Worm (Caenorhabditis elegans) whole organism, L1 larva: ENCODE results near the gene math-14.

ENCODE experiments used
- C04F5.9 ChIP-seq: sonication (generic microtip); optimal IDR thresholded peaks from 2 replicates; lab custom pipeline; 2016; ENCODE audit warnings: missing genetic modification characterization, missing compliant biosample characterization
- Y116A8C.19 ChIP-seq: sonication (generic microtip); optimal IDR thresholded peaks from 2 replicates; lab custom pipeline; 2016; ENCODE audit warnings: missing compliant biosample characterization, missing genetic modification characterization, borderline replicate concordance
- blmp-1 ChIP-seq: fragments of 150-350 bp; optimal IDR thresholded peaks from 2 replicates; lab custom pipeline; 2014; ENCODE audit warnings: missing biosample characterization, missing genetic modification characterization
- ceh-63 ChIP-seq: fragments of 200-800 bp; sonication (Bioruptor generic); optimal IDR thresholded peaks from 2 replicates; lab custom pipeline; 2018; ENCODE audit warnings: mild to moderate bottlenecking, missing genetic modification characterization, missing compliant biosample characterization
- ceh-82 ChIP-seq, 3 experiments: fragments of 150-350 bp in 1 of 3; sonication (generic microtip) in 2 of 3; optimal IDR thresholded peaks; 2 replicates each; lab custom pipeline; 2014 to 2017; ENCODE audit warnings: missing biosample characterization in 3 of 3, missing genetic modification characterization in 3 of 3
- ces-1 ChIP-seq: fragments of 150-350 bp; optimal IDR thresholded peaks from 2 replicates; lab custom pipeline; 2014; ENCODE audit warnings: missing biosample characterization, missing genetic modification reagents, missing genetic modification characterization
- efl-3 ChIP-seq: fragments of 200-800 bp; sonication (Bioruptor generic); optimal IDR thresholded peaks from 2 replicates; lab custom pipeline; 2018; ENCODE audit warnings: mild to moderate bottlenecking, missing genetic modification characterization, missing compliant biosample characterization
- egl-27 ChIP-seq, 2 experiments: fragments of 150-350 bp in 1 of 2; sonication (generic microtip); optimal IDR thresholded peaks; 3 replicates each; lab custom pipeline; 2017 to 2018; ENCODE audit warnings: missing biosample characterization in 2 of 2, missing genetic modification characterization in 2 of 2, missing genetic modification reagents in 2 of 2
- elt-2 ChIP-seq: sonication (generic microtip); optimal IDR thresholded peaks from 2 replicates; lab custom pipeline; 2016; ENCODE audit warnings: missing genetic modification characterization, mild to moderate bottlenecking, inconsistent platforms, missing compliant biosample characterization, missing genetic modification reagents
- elt-3 ChIP-seq, 6 experiments: fragments of 150-350 bp in 1 of 6; sonication (generic microtip); optimal IDR thresholded peaks; 2 replicates each; lab custom pipeline; 2017 to 2018; ENCODE audit warnings: missing biosample characterization in 6 of 6, missing genetic modification characterization in 6 of 6, inconsistent platforms in 1 of 6
- fkh-10 ChIP-seq: sonication (generic microtip); optimal IDR thresholded peaks from 2 replicates; lab custom pipeline; 2017; ENCODE audit warnings: missing biosample characterization, missing genetic modification reagents, missing genetic modification characterization
- fkh-4 ChIP-seq: sonication (generic microtip); optimal IDR thresholded peaks from 2 replicates; lab custom pipeline; 2016; ENCODE audit warnings: missing compliant biosample characterization, missing genetic modification characterization, borderline replicate concordance
- fos-1 ChIP-seq: fragments of 150-350 bp; optimal IDR thresholded peaks from 2 replicates; lab custom pipeline; 2014; ENCODE audit warnings: missing biosample characterization, missing genetic modification characterization
- hpl-2 ChIP-seq: fragments of 150-350 bp; optimal IDR thresholded peaks from 2 replicates; lab custom pipeline; 2014; ENCODE audit warnings: missing biosample characterization, missing genetic modification reagents, missing genetic modification characterization
- lin-13 ChIP-seq: fragments of 150-350 bp; optimal IDR thresholded peaks from 2 replicates; lab custom pipeline; 2014; ENCODE audit warnings: missing biosample characterization, missing genetic modification reagents, missing genetic modification characterization
- lin-35 ChIP-seq, 2 experiments: fragments of 150-350 bp; optimal IDR thresholded peaks; 2 replicates each; lab custom pipeline; 2014; ENCODE audit warnings: missing biosample characterization in 2 of 2, missing genetic modification characterization in 2 of 2, missing genetic modification reagents in 2 of 2
- lin-39 ChIP-seq: fragments of 150-350 bp; optimal IDR thresholded peaks from 2 replicates; lab custom pipeline; 2014; ENCODE audit warnings: missing biosample characterization, missing genetic modification reagents, missing genetic modification characterization
- lir-3 ChIP-seq: sonication (generic microtip); optimal IDR thresholded peaks from 2 replicates; lab custom pipeline; 2016; ENCODE audit warnings: mild to moderate bottlenecking, missing genetic modification characterization, moderate library complexity, missing compliant biosample characterization; ENCODE audit not compliant: poor library complexity
- mab-9 ChIP-seq: fragments of 200-800 bp; sonication (Bioruptor generic); IDR thresholded peaks from 2 replicates; pipeline ENCODE4 v1.3.6; 2022; ENCODE audit warnings: missing genetic modification reagents, missing genetic modification characterization, missing compliant biosample characterization
- mep-1 ChIP-seq: fragments of 150-350 bp; optimal IDR thresholded peaks from 2 replicates; lab custom pipeline; 2014; ENCODE audit warnings: missing biosample characterization, missing genetic modification characterization
- nhr-19 ChIP-seq: fragments of 200-800 bp; sonication (Bioruptor generic); conservative IDR thresholded peaks from 2 replicates; pipeline ENCODE4 v1.3.6; 2022; ENCODE audit warnings: missing genetic modification characterization, missing compliant biosample characterization
- nhr-28 ChIP-seq: fragments of 150-350 bp; optimal IDR thresholded peaks from 2 replicates; lab custom pipeline; 2014; ENCODE audit warnings: missing biosample characterization, missing genetic modification characterization
- nhr-71 ChIP-seq: sonication (generic microtip); optimal IDR thresholded peaks from 2 replicates; lab custom pipeline; 2016; ENCODE audit warnings: mild to moderate bottlenecking, missing genetic modification characterization, moderate library complexity, missing compliant biosample characterization
- nhr-77 ChIP-seq: fragments of 150-350 bp; optimal IDR thresholded peaks from 2 replicates; lab custom pipeline; 2014; ENCODE audit warnings: missing biosample characterization, missing genetic modification characterization
- nhr-90 ChIP-seq: sonication (generic microtip); optimal IDR thresholded peaks from 2 replicates; lab custom pipeline; 2016; ENCODE audit warnings: mild to moderate bottlenecking, missing genetic modification characterization, missing compliant biosample characterization; ENCODE audit not compliant: poor library complexity
- snu-23 ChIP-seq: sonication (generic microtip); optimal IDR thresholded peaks from 2 replicates; lab custom pipeline; 2016; ENCODE audit warnings: missing genetic modification characterization, missing compliant biosample characterization
- sup-37 ChIP-seq: fragments of 200-800 bp; sonication (Bioruptor generic); optimal IDR thresholded peaks from 2 replicates; lab custom pipeline; 2018; ENCODE audit warnings: mild to moderate bottlenecking, missing genetic modification characterization, missing compliant biosample characterization
- swsn-7 ChIP-seq: sonication (generic microtip); optimal IDR thresholded peaks from 2 replicates; lab custom pipeline; 2016; ENCODE audit warnings: missing genetic modification characterization, missing compliant biosample characterization
- tbx-2 ChIP-seq: sonication (generic microtip); optimal IDR thresholded peaks from 2 replicates; lab custom pipeline; 2016; ENCODE audit warnings: missing genetic modification characterization, missing compliant biosample characterization
- tlp-1 ChIP-seq: fragments of 150-350 bp; optimal IDR thresholded peaks from 2 replicates; lab custom pipeline; 2014; ENCODE audit warnings: missing biosample characterization, missing genetic modification characterization
- unc-130 ChIP-seq: fragments of 150-350 bp; optimal IDR thresholded peaks from 2 replicates; lab custom pipeline; 2017; ENCODE audit warnings: missing biosample characterization, missing genetic modification characterization, inconsistent platforms
- unc-30 ChIP-seq: sonication (generic microtip); optimal IDR thresholded peaks from 2 replicates; lab custom pipeline; 2017; ENCODE audit warnings: missing biosample characterization, missing genetic modification characterization
- unc-86 ChIP-seq: sonication (generic microtip); optimal IDR thresholded peaks from 2 replicates; lab custom pipeline; 2016; ENCODE audit warnings: missing genetic modification characterization, missing compliant biosample characterization
- unc-98 ChIP-seq: fragments of 200-800 bp; sonication (Bioruptor generic); IDR thresholded peaks from 2 replicates; pipeline ENCODE4 v1.3.6; 2022; ENCODE audit warnings: missing genetic modification characterization, missing compliant biosample characterization
- vab-15 ChIP-seq: sonication (generic microtip); optimal IDR thresholded peaks from 2 replicates; lab custom pipeline; 2017; ENCODE audit warnings: missing genotype, mild to moderate bottlenecking, missing genetic modification characterization, missing compliant biosample characterization
- zip-4 ChIP-seq: fragments of 200-800 bp; sonication (Bioruptor generic); optimal IDR thresholded peaks from 2 replicates; lab custom pipeline; 2018; ENCODE audit warnings: mild to moderate bottlenecking, missing genetic modification characterization, moderate library complexity, missing compliant biosample characterization

Gene math-14

DNA sequence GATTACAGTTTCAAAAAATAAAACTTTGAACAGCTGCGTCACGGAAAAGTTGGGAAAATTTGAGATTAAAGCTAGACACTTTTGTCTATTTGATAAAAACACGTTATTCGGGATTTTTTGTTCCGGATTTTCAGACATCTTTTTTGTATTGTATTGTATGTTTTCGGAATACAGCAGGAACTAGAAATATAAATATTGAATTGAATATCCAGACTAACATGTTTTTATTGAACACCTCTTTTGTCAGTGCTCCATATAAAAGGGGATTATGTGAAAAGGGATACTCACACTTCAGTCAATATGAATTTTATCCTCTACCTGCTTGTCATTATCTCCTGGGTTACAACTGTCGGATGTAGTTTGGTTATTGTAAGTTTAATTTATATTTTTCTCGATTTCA is 24.7 kb downstream of the math-14 start, which contains the start of gene C16C4.1:
Gene C16C4.1, plus strand, starts transcription at position 301 of the 400 bp plus-strand sequence.
- TF ChIP-seq elt-3 (tag; optimal IDR thresholded peaks at IDR 0.05; lab: Kevin White, UChicago) = no peak
- TF ChIP-seq sup-37 (GFP tag; lab: Kevin White, UChicago) = no peak
- TF ChIP-seq efl-3 (GFP tag; lab: Kevin White, UChicago) = no peak
- no peak for TF ChIP-seq nhr-19 (GFP tag; lab: Robert Waterston, UW)
- TF ChIP-seq lin-13 = no peak
- TF ChIP-seq C04F5.9 (tag; lab: Kevin White, UChicago) = no peak
- TF ChIP-seq nhr-90 (tag; lab: Kevin White, UChicago) = no peak
- TF ChIP-seq fkh-4 = no peak
- TF ChIP-seq nhr-71 (tag; lab: Kevin White, UChicago) = no peak
- TF ChIP-seq blmp-1 (tag; lab: Kevin White, UChicago) = no peak
- TF ChIP-seq unc-86 (tag; lab: Kevin White, UChicago) = no peak
- no peak for TF ChIP-seq lin-39 (tag; lab: Kevin White, UChicago)
- no peak for TF ChIP-seq ces-1 (GFP tag; lab: Kevin White, UChicago)
- TF ChIP-seq elt-2 (tag; lab: Kevin White, UChicago) = no peak

ce11 chrII:1895278-1895677 is 26.1 kb downstream of the math-14 start, which contains the start of gene C46F9.5:
Gene C46F9.5, plus strand, starts transcription at chrII:1895578.
- TF ChIP-seq nhr-77 (tag; lab: Kevin White, UChicago) (no peak), fos-1 (tag; lab: Kevin White, UChicago) (no peak), ceh-63 (no peak), ceh-82 (tag; optimal IDR thresholded peaks at IDR 0.05; lab: Kevin White, UChicago) (no peak), zip-4 (GFP tag; lab: Kevin White, UChicago) (no peak), unc-98 (GFP tag; lab: Robert Waterston, UW) (no peak), ces-1 (GFP tag; lab: Kevin White, UChicago) (no peak), lin-35 (GFP tag; optimal IDR thresholded peaks at IDR 0.05; lab: Kevin White, UChicago) (no peak), lir-3 (tag; lab: Kevin White, UChicago) (no peak), mab-9 (GFP tag; lab: Robert Waterston, UW) (no peak), nhr-28 (tag; lab: Kevin White, UChicago) (no peak), fkh-10 (GFP tag; lab: Kevin White, UChicago) (no peak), mep-1 (tag; lab: Kevin White, UChicago) (no peak), tbx-2 (tag; lab: Kevin White, UChicago) (no peak), elt-2 (tag; lab: Kevin White, UChicago) (no peak), hpl-2 (GFP tag; lab: Kevin White, UChicago) (no peak), tlp-1 (tag; lab: Kevin White, UChicago) (no peak), unc-130 (tag; lab: Kevin White, UChicago) (no peak), unc-30 (tag; lab: Kevin White, UChicago) (no peak), Y116A8C.19 (tag; lab: Kevin White, UChicago) (no peak)
- TF ChIP-seq, all 84 proteins: peak for 0

DNA sequence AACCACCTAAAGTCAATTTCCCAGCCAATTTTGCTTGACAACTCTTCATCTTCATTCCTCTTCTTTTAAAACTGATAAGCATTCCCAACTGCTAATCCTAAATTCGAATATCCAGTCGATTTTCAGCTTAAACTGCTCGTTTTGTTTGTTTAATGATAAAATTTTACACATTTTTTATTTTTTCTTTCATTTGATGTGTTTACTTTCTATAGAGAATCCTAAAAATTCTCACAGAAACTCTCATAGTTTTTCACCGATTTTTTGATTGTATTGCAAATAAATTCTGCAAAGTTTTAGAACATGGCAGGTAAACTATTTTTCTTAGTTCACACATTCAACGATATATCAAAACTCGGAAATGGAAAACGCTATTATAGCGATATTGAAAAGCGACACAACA is 26.5 kb downstream of the math-14 start, which contains the start of gene math-25:
Gene math-25, plus strand, starts transcription at position 301 of the 400 bp plus-strand sequence.
- TF ChIP-seq snu-23 (GFP tag; lab: Kevin White, UChicago) = no peak
- TF ChIP-seq swsn-7 = no peak
- TF ChIP-seq egl-27 (tag; optimal IDR thresholded peaks at IDR 0.05; lab: Kevin White, UChicago) = no peak
- no peak for TF ChIP-seq fkh-4
- TF ChIP-seq vab-15 (tag; lab: Kevin White, UChicago) = no peak

ce11 chrII:1897936-1898335 is 28.7 kb downstream of the math-14 start, which contains the start of gene C46F9.6:
Gene C46F9.6, plus strand, starts transcription at chrII:1898236.
- TF ChIP-seq egl-27 (tag; optimal IDR thresholded peaks at IDR 0.05; lab: Kevin White, UChicago) = no peak
- TF ChIP-seq fos-1 (tag; lab: Kevin White, UChicago) = no peak
- peak; percentile 6 for TF ChIP-seq elt-2 (tag; lab: Kevin White, UChicago)
